Worm (Caenorhabditis elegans): Measurements from ENCODE around the gene cfz-2.
"Not testable (repeated sequence)": the region's sequence is repeated elsewhere in the genome, so short reads cannot be mapped to it uniquely, and the experiment has no call there.

Gene cfz-2

ce11 chrV:3451646-3452045 lies 7.0 kb upstream of the cfz-2 start:
- no peak for TF ChIP-seq unc-62 (GFP tag; optimal IDR thresholded peaks at IDR 0.05)

ce11 chrV:3450351-3450750 lies 5.7 kb upstream of the cfz-2 start:
- no peak for TF ChIP-seq unc-62 (GFP tag; optimal IDR thresholded peaks at IDR 0.05)

ce11 chrV:3449810-3450209 lies 5.1 kb upstream of the cfz-2 start:
- no peak for TF ChIP-seq unc-62 (GFP tag; optimal IDR thresholded peaks at IDR 0.05)

ce11 chrV:3445090-3445832 lies 584 bp upstream of the cfz-2 start:
- no peak for TF ChIP-seq unc-62 (GFP tag; optimal IDR thresholded peaks at IDR 0.05)

- no peak for TF ChIP-seq unc-62 (GFP tag; optimal IDR thresholded peaks at IDR 0.05)
Observed at ce11 chrV:3442609-3443008, 2.1 kb downstream of the cfz-2 start.

- no peak for TF ChIP-seq unc-62 (GFP tag; optimal IDR thresholded peaks at IDR 0.05)
Observed at ce11 chrV:3431535-3431990, 13.1 kb downstream of the cfz-2 start, which contains the start of the genes T20D4.19 and srj-9. Gene T20D4.19, minus strand, starts transcription at chrV:3431635. Gene srj-9, plus strand, starts transcription at chrV:3431940.

- no peak for TF ChIP-seq unc-62 (GFP tag; optimal IDR thresholded peaks at IDR 0.05)
Observed at ce11 chrV:3428697-3429096, 16.0 kb downstream of the cfz-2 start, which contains the start of gene srab-20. Gene srab-20, plus strand, starts transcription at chrV:3428997.

ce11 chrV:3426076-3426475 lies 18.6 kb downstream of the cfz-2 start, which contains the start of gene srab-22:
Gene srab-22, plus strand, starts transcription at chrV:3426376.
- no peak for TF ChIP-seq unc-62 (GFP tag; optimal IDR thresholded peaks at IDR 0.05)

ce11 chrV:3424341-3424740 lies 20.3 kb downstream of the cfz-2 start, which contains the start of gene srab-21:
Gene srab-21, minus strand, starts transcription at chrV:3424441.
- no peak for TF ChIP-seq unc-62 (GFP tag; optimal IDR thresholded peaks at IDR 0.05)

- TF ChIP-seq unc-62 (GFP tag; optimal IDR thresholded peaks at IDR 0.05), result no peak
Observed at ce11 chrV:3417928-3418327, 26.7 kb downstream of the cfz-2 start, which contains the start of gene T20D4.3. Gene T20D4.3, plus strand, starts transcription at chrV:3418228.

ce11 chrV:3413010-3413409 lies 31.7 kb downstream of the cfz-2 start, which contains the start of gene txt-11:
Gene txt-11, plus strand, starts transcription at chrV:3413310.
- no peak for TF ChIP-seq unc-62 (GFP tag; optimal IDR thresholded peaks at IDR 0.05)

- TF ChIP-seq unc-62 (GFP tag; optimal IDR thresholded peaks at IDR 0.05), result no peak
Observed at ce11 chrV:3410098-3410570, 34.5 kb downstream of the cfz-2 start, which contains the start of gene arrd-22. Gene arrd-22, plus strand, starts transcription at chrV:3410520.

ce11 chrV:3409498-3409897 lies 35.2 kb downstream of the cfz-2 start:
- no peak for TF ChIP-seq unc-62 (GFP tag; optimal IDR thresholded peaks at IDR 0.05)

ce11 chrV:3408602-3409001 lies 36.1 kb downstream of the cfz-2 start, which contains the start of gene T20D4.7:
Gene T20D4.7, plus strand, starts transcription at chrV:3408902.
- TF ChIP-seq unc-62 (GFP tag; optimal IDR thresholded peaks at IDR 0.05), result no peak

- not testable (repeated sequence) for TF ChIP-seq unc-62 (GFP tag; optimal IDR thresholded peaks at IDR 0.05)
Observed at ce11 chrV:3399952-3400351, 44.7 kb downstream of the cfz-2 start, which contains the start of gene T20D4.10. Gene T20D4.10, plus strand, starts transcription at chrV:3400252.

- TF ChIP-seq unc-62 (GFP tag; optimal IDR thresholded peaks at IDR 0.05), result no peak
Observed at ce11 chrV:3398314-3398713, 46.4 kb downstream of the cfz-2 start, which contains the start of gene T20D4.11. Gene T20D4.11, plus strand, starts transcription at chrV:3398690.

- TF ChIP-seq unc-62 (GFP tag; optimal IDR thresholded peaks at IDR 0.05), result not testable (repeated sequence)
Observed at ce11 chrV:3396765-3397164, 47.9 kb downstream of the cfz-2 start, which contains the start of gene T20D4.12. Gene T20D4.12, plus strand, starts transcription at chrV:3397065.
